Worm (Caenorhabditis elegans): ENCODE results near the gene mrpl-1.

The mrpl-1 gene

DNA sequence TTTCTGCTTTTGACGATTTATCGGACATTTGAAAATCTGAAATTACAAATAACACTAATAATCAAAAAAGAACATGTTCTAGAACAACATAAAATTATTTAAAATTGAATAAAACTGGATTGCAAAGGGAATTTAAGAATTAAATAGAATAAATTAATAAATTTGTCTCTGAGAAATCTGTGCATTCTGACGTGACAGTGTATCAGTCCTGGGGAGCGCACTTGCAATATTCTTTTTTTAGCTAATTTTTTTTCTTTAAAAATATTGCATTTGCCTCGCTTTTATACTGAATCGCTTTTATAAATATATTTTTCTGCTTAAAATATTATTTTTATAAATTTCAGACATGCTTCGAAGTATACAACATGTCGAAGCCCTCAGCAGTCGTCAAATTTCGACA is at the start of gene mrpl-1, which contains the start of the genes emc-6 and mrps-24:
Gene mrpl-1 (minus strand): TSS at position 1 of the 400 bp plus-strand sequence.
Gene emc-6 (minus strand): TSS at position 36 of the 400 bp plus-strand sequence.
Gene mrps-24 (plus strand): TSS at position 345 of the 400 bp plus-strand sequence.
- TF ChIP-seq unc-62 (GFP tag; optimal IDR thresholded peaks at IDR 0.05) = no peak

DNA sequence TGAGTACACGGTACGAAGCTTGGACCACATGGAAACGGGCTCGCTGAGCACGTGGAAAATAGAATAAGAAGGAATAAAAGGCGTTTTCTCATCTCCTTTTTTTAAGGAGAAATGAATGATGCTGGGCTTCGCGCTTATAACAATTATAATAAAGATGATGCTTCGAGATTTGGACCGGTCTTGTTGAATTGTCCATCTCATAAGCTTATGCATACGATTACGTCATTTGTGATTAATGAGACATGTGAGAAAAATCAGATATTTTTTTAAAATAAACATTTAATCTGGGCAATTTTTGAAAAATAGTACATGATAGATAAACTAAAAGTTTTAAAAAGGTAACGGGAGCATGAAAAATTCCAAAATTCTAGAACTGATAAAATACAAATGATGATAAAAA is 47.7 kb upstream of the mrpl-1 start, which contains the start of gene C46A5.4:
Gene C46A5.4 (minus strand): TSS at position 101 of the 400 bp plus-strand sequence.
- no peak for TF ChIP-seq unc-62 (GFP tag; optimal IDR thresholded peaks at IDR 0.05)

DNA sequence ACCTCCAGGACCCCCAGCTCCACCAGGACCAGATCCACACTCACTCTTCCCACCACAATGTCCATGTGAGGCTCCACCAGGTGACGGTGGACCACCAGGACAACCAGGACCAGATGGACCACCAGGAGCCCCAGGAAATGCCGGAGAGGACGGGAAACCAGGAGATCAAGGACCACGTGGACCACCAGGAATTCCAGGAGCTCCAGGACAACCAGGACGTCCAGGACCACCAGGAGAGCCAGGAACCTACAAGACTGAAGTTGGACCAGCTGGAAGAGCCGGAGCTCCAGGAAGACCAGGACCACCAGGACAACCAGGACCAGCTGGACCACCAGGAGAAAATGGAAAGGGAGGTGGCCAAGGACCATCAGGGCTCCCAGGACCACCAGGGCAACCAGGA is 44.6 kb upstream of the mrpl-1 start:
- no peak for TF ChIP-seq unc-62 (GFP tag; optimal IDR thresholded peaks at IDR 0.05)

DNA sequence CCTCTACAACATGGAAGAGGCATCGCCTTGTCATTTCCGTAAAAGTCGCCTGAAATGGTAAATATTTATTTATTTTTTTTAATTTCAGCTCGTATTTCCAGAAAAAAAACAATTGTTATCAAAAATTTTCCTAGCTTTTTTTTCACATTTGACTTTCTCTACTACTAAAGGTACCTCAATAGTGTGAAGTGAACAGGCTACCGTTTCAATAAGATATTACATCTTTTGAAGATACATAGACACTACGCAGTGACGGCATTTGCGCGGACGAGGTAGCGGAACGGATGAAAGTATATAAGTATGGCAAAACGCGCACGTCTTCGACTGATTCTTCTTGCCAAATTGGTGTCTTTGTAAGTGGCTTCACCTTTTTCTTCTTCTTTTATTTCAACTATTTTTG is 43.6 kb upstream of the mrpl-1 start, which contains the start of gene col-14:
Gene col-14 (plus strand): TSS at position 301 of the 400 bp plus-strand sequence.
- TF ChIP-seq unc-62 (GFP tag; optimal IDR thresholded peaks at IDR 0.05) = no peak

DNA sequence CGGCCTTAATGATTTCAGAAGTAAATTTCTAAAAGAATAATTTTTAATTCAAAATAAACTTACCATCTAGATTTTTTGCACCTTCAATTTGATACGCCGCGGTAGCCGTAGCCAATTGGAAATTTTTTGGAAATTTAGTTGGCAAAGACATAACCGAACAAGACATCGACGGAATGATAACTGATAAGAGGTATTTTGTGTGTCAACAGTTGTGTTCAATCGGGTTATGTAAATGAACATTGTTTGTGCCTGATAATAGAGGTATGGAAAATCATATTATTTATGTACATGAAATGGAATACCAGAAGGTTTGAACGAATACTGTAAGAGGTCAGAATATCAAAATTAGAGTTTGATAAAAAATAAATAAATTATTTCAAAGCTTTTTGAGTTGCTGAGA is 38.3 kb upstream of the mrpl-1 start, which contains the start of gene klo-1:
Gene klo-1 (minus strand): TSS at position 388 of the 400 bp plus-strand sequence.
- no peak for TF ChIP-seq unc-62 (GFP tag; optimal IDR thresholded peaks at IDR 0.05)

DNA sequence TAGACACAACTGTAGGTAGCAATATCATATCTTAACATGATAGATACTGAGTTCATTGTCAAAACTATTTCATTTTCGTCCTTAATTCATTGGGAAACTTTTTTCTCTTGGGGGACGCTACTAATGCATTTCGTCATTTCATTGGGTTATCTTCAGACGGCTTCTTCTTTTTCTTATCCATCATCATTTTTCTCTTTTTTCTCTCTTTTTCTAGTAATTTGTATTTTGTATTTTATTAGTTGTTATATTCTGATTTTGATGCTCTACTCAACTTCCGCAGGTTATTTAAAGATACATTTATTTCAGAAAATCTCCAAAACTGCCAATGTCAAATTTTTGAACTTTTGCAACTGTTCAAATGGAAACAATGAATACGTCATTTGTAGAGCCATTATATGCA is 34.0 kb upstream of the mrpl-1 start, which contains the start of gene npr-35:
Gene npr-35 (plus strand): TSS at position 301 of the 400 bp plus-strand sequence.
- TF ChIP-seq unc-62 (GFP tag; optimal IDR thresholded peaks at IDR 0.05) = no peak

DNA sequence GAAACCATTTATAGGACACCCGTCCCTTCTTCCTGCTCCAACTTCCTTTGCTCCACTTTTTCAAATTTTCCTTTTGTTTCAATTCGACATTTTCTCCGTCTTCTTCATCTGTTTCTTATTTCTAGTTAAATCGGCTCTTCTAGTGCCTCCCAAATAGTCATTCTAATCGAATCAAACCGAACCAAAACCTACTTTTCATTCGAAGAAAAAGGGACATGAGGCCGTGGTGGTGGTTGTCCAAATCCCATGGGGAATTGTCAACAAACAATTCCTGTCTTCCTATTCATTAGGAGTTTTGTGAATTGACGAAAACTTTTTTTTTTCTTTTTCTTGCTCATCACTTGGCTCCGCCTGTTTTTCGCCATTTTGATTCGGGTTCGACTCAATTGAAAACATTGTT is 27.1 kb upstream of the mrpl-1 start:
- no peak for TF ChIP-seq unc-62 (GFP tag; optimal IDR thresholded peaks at IDR 0.05)

DNA sequence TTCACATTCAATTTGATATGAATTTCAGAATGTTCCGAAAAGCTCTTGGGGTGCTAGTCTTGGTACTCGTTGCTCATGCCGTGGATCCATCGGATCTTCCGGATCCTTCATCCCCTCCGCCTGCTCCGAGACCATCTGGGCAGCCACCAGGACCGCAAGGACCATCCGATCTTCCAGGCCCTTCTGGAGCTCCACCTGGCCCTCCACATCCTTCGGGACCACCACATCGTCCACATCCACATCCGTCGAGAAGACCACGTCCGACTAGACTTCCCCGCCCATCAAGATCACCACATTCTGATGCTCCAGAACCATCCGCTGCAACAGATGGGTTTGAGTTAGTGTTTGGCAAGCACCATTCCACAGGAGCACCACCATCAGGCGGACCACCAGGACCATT is 25.1 kb upstream of the mrpl-1 start, which contains the start of gene clx-1:
Gene clx-1 (plus strand): TSS at position 30 of the 400 bp plus-strand sequence.
- TF ChIP-seq unc-62 (GFP tag; optimal IDR thresholded peaks at IDR 0.05) = no peak

DNA sequence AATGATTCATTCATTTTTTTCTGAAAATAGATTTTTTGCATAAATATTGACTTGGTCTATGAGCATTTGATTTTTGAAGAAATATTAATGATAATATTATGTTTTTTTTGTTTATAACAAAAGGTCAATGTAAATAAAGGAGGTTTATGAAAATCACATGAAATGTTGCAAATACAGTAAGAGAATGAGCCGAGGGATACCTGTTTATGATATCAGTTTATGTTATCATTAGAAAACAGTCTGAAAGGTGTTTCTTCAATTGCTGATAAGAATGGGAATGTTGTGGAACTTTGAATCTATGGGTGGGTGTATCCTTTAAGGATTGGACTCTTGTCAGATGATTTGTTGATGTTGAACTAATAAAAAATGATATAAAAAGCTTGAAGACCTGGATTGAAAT is 24.7 kb upstream of the mrpl-1 start:
- TF ChIP-seq unc-62 (GFP tag; optimal IDR thresholded peaks at IDR 0.05) = no peak

DNA sequence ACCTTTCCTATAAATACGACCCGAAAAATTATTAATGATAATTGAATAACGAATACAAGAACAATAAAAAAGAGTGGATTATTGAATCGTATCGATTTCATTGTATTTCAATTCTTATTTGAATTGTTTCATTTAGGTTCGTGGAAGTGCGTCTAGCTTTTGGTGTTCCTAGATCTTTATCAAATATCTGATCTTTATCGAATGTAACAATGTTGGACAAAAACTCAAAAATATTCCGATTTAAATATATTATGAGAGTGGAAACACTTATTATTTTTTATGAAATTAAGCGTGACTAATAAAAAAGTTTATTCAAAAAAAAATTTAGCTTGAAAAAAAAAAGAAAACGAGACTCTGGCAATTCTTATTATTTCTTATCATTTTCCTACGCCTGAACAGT is 22.5 kb upstream of the mrpl-1 start, which contains the start of the genes C50F7.9 and C50F7.3:
Gene C50F7.9 (minus strand): TSS at position 101 of the 400 bp plus-strand sequence.
Gene C50F7.3 (plus strand): TSS at position 370 of the 400 bp plus-strand sequence.
- TF ChIP-seq unc-62 (GFP tag; optimal IDR thresholded peaks at IDR 0.05) = no peak

DNA sequence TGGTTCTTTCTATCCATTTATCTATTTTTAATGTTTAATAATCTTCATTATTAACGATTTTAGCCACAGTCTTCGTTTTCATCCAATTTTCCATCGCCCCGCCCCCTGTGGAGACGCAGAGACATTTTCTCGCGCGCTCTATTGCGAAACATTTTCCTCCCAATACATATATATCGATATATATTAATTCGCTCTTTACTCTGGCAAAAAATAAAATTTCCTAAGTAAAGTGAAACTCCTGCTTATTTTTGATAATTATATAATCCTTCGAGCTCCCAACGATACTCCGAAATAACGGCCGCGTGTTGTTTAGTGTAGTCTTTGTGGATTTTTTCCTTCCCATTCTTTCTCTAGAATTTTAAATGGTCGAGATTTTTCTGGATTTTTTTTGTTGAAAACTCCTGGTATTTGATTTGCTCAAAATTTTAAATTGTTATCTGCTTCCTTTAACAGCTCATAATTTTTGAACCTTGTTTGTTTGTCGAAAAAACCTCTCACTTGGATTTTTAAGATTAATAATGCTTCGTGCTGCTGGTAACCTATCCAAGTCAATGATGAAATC is 19.0 kb upstream of the mrpl-1 start, which contains the start of gene sucg-1:
Gene sucg-1 (plus strand): TSS at position 512 of the 562 bp plus-strand sequence.
- no peak for TF ChIP-seq unc-62 (GFP tag; optimal IDR thresholded peaks at IDR 0.05)

DNA sequence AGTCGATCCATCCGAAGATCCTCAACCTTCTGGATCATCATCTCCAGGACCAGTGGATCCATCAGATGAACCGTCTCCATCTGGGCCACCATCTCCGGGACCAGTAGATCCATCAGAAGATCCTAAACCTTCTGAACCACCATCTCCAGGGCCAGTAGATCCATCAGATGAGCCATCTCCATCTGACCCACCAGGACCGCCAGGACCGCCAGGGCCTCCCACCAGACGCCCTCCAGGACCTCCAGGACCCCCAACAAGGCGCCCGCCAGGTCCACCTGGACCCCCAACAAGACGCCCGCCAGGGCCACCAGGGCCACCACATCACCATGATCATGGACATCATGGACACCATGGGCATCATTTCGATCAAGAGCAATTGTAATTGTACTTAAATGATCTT is 17.8 kb upstream of the mrpl-1 start:
- no peak for TF ChIP-seq unc-62 (GFP tag; optimal IDR thresholded peaks at IDR 0.05)

DNA sequence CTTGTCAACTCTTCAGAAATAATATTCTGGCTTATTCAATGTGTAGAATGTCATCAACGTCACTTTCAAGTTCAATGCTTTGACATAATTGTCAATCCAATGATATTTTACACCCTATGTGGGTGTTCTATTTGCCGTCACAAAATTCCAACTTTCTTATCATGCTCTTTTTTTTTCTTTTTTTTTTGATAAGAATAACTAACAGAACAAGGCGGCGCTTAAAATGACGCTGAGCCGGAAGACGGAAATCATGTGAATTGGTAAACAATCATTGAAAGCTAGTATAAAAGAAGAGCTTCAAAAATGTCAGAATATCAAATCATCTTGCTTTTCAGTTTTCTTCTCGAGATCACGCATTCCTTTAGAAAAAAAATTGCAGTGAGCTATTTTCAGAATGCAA is 16.8 kb upstream of the mrpl-1 start, which contains the start of gene C50F7.5:
Gene C50F7.5 (plus strand): TSS at position 395 of the 400 bp plus-strand sequence.
- no peak for TF ChIP-seq unc-62 (GFP tag; optimal IDR thresholded peaks at IDR 0.05)

DNA sequence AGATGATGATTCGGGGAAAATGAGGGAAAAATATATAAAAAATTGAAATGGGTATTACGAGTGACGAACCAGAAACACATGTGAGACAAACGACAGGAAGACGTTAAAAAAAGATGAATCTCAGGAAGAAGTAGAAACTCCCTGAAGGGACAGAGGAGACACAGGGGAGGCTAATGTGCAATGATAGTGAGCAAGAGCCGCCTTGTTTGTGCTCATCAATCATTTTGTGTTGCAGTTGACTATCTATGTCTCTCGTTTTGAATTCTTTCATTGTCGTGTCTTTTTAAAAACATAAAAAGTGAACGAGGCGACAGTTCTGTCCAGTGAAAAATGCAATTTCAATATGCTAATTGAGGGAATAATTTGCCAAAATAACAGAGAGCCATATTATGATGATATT is 15.4 kb upstream of the mrpl-1 start:
- TF ChIP-seq unc-62 (GFP tag; optimal IDR thresholded peaks at IDR 0.05) = no peak

DNA sequence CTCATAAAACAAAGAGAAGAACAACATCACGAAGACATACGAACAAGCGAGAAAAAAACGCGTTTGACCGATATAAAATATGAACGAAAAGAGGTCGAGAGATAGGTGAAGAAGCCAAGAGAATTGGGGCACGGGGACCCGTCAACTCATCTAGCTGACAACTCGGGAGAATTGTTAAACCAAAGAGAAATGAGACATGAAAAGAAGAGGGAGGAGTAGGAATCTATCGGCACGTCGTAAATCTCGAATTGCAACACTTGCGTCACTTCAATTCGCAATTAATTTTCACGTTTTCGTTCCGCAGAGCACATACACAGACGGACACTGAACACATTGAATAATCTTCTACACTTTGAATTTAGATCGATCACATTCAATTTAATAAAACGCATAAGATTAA is 14.1 kb upstream of the mrpl-1 start:
- no peak for TF ChIP-seq unc-62 (GFP tag; optimal IDR thresholded peaks at IDR 0.05)

DNA sequence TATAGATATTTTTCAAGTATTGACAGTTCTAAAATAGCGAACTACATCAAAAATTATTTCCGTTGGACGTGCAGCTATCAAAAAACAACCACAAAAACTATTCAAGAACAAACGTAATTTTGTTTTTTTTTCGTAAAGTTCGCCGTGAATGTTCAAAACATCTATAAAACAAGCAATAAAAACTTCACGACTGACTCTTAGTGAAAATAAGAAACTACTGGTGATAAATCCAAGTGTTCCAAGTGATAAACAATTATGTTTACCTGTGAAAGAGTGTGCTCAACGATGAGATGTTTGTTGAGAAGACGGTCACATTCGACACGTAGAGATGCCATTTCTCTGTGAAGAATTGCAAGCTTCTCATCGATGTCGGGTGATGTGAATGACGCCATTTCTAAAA is 13.3 kb upstream of the mrpl-1 start, which contains the start of gene C50F7.6:
Gene C50F7.6 (minus strand): TSS at position 394 of the 400 bp plus-strand sequence.
- TF ChIP-seq unc-62 (GFP tag; optimal IDR thresholded peaks at IDR 0.05) = no peak

DNA sequence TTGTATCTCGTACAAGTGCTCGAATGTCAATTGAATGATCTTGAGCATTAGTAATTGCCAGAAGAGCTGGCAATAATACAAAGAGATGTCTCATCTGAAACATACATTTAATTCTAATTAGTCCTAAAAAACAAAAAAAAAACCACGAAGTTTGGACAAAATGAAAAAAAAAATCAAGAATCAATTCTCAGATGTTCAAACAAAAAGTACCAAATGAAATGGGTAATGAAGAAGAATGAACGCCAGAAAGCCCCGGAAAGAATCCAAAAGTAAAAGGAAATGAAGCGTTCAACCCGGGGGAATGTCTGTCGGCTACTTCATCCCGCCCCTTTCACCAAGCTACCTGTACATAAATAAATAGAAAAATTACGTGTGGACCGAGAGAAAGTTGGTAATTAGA is 8.4 kb upstream of the mrpl-1 start, which contains the start of gene F33D4.6:
Gene F33D4.6 (minus strand): TSS at position 101 of the 400 bp plus-strand sequence.
- TF ChIP-seq unc-62 (GFP tag; optimal IDR thresholded peaks at IDR 0.05) = no peak

All from whole organism, dauer.